Fruit fly (Drosophila melanogaster) whole organism, embryonic: Measurements from ENCODE around the gene Rab3-GEF.

Experiments used
- ATbp ChIP-seq: fragments of 200-800 bp; sonication (Bioruptor generic); optimal IDR thresholded peaks from 2 replicates; lab custom pipeline; 2017; ENCODE audit warnings: missing biosample characterization, mild to moderate bottlenecking, missing genetic modification characterization, missing genetic modification reagents
- CG10274 ChIP-seq: fragments of 200-800 bp; sonication (Bioruptor generic); optimal IDR thresholded peaks from 3 replicates; lab custom pipeline; 2017; ENCODE audit warnings: missing biosample characterization, mild to moderate bottlenecking, missing genetic modification characterization
- CG10654 ChIP-seq: fragments of 200-800 bp; sonication (Bioruptor generic); optimal IDR thresholded peaks from 2 replicates; lab custom pipeline; 2016; ENCODE audit warnings: missing biosample characterization, missing genetic modification characterization
- CG11398 ChIP-seq: fragments of 200-800 bp; sonication (Bioruptor generic); optimal IDR thresholded peaks from 2 replicates; lab custom pipeline; 2016; ENCODE audit warnings: missing biosample characterization, missing genetic modification characterization
- CG11695 ChIP-seq: fragments of 200-800 bp; sonication (Bioruptor generic); IDR thresholded peaks from 3 replicates; pipeline ENCODE4 v1.3.6; 2022; ENCODE audit warnings: missing biosample characterization, missing genetic modification characterization
- CG13894 ChIP-seq: fragments of 200-800 bp; sonication (Bioruptor generic); optimal IDR thresholded peaks from 3 replicates; lab custom pipeline; 2018; ENCODE audit warnings: missing biosample characterization, mild to moderate bottlenecking, missing genetic modification characterization, moderate library complexity
- CG14050 ChIP-seq: fragments of 200-800 bp; sonication (Bioruptor generic); IDR thresholded peaks from 3 replicates; pipeline ENCODE4 v1.3.6; 2022; ENCODE audit warnings: missing biosample characterization, missing genetic modification characterization
- CG14441 ChIP-seq: fragments of 200-800 bp; sonication (Bioruptor generic); IDR thresholded peaks from 2 replicates; pipeline ENCODE4 v1.3.6; 2022; ENCODE audit warnings: missing biosample characterization, missing genetic modification characterization
- CG14860 ChIP-seq: fragments of 200-800 bp; sonication (Bioruptor generic); IDR thresholded peaks from 3 replicates; pipeline ENCODE4 v1.3.6; 2022; ENCODE audit warnings: missing biosample characterization, missing genetic modification characterization; ENCODE audit not compliant: partially characterized antibody
- CG15073 ChIP-seq: fragments of 200-800 bp; sonication (Bioruptor generic); optimal IDR thresholded peaks from 2 replicates; lab custom pipeline; 2016; ENCODE audit warnings: missing biosample characterization, missing genetic modification characterization
- CG16779 ChIP-seq: fragments of 200-800 bp; sonication (Bioruptor generic); IDR thresholded peaks from 2 replicates; pipeline ENCODE4 v1.3.6; 2022; ENCODE audit warnings: missing biosample characterization, missing genetic modification characterization
- CG2875 ChIP-seq: fragments of 200-800 bp; sonication (Bioruptor generic); optimal IDR thresholded peaks from 2 replicates; lab custom pipeline; 2017; ENCODE audit warnings: missing biosample characterization, mild to moderate bottlenecking, missing genetic modification characterization, missing genetic modification reagents
- CG42726 ChIP-seq: fragments of 200-800 bp; sonication (Bioruptor generic); IDR thresholded peaks from 2 replicates; pipeline ENCODE4 v1.3.6; 2022; ENCODE audit warnings: missing biosample characterization, missing genetic modification characterization; ENCODE audit not compliant: partially characterized antibody
- CG4282 ChIP-seq: fragments of 200-800 bp; sonication (Bioruptor generic); optimal IDR thresholded peaks from 2 replicates; lab custom pipeline; 2016; ENCODE audit warnings: missing biosample characterization, missing genetic modification characterization
- CG4617 ChIP-seq: fragments of 200-800 bp; sonication (Bioruptor generic); optimal IDR thresholded peaks from 3 replicates; lab custom pipeline; 2016; ENCODE audit warnings: missing biosample characterization, missing genetic modification characterization, borderline replicate concordance
- CG6175 ChIP-seq: fragments of 200-800 bp; sonication (Bioruptor generic); IDR thresholded peaks from 3 replicates; pipeline ENCODE4 v1.3.6; 2022; ENCODE audit warnings: missing biosample characterization, missing genetic modification characterization
- CG6689 ChIP-seq: fragments of 200-800 bp; sonication (Bioruptor generic); IDR thresholded peaks from 2 replicates; pipeline ENCODE4 v1.3.6; 2022; ENCODE audit warnings: missing biosample characterization, missing genetic modification characterization
- CG7786 ChIP-seq: fragments of 200-800 bp; sonication (Bioruptor generic); optimal IDR thresholded peaks from 2 replicates; lab custom pipeline; 2016; ENCODE audit warnings: missing biosample characterization, missing genetic modification characterization
- CG8089 ChIP-seq: fragments of 200-800 bp; sonication (Bioruptor generic); optimal IDR thresholded peaks from 3 replicates; lab custom pipeline; 2016; ENCODE audit warnings: missing biosample characterization, missing genetic modification characterization
- CG8359 ChIP-seq: fragments of 200-800 bp; sonication (Bioruptor generic); optimal IDR thresholded peaks from 2 replicates; lab custom pipeline; 2017; ENCODE audit warnings: missing biosample characterization, mild to moderate bottlenecking, missing genetic modification characterization, borderline replicate concordance
- CG8388 ChIP-seq: fragments of 200-800 bp; sonication (Bioruptor generic); optimal IDR thresholded peaks from 2 replicates; lab custom pipeline; 2019; ENCODE audit warnings: missing biosample characterization, mild to moderate bottlenecking, missing genetic modification characterization, moderate library complexity
- CG8944 ChIP-seq: fragments of 200-800 bp; sonication (Bioruptor generic); optimal IDR thresholded peaks from 3 replicates; lab custom pipeline; 2016; ENCODE audit warnings: missing biosample characterization, missing genetic modification characterization
- CG9727 ChIP-seq: fragments of 200-800 bp; sonication (Bioruptor generic); optimal IDR thresholded peaks from 3 replicates; lab custom pipeline; 2017; ENCODE audit warnings: missing biosample characterization, mild to moderate bottlenecking, missing genetic modification characterization
- Dad ChIP-seq: fragments of 200-800 bp; sonication (Bioruptor generic); optimal IDR thresholded peaks from 3 replicates; lab custom pipeline; 2016; ENCODE audit warnings: missing biosample characterization, missing genetic modification characterization
- Dip3 ChIP-seq: fragments of 200-800 bp; sonication (Bioruptor generic); optimal IDR thresholded peaks from 3 replicates; lab custom pipeline; 2016; ENCODE audit warnings: missing biosample characterization, missing genetic modification characterization
- Doc3 ChIP-seq: fragments of 200-800 bp; sonication (Bioruptor generic); IDR thresholded peaks from 3 replicates; pipeline ENCODE4 v1.3.6; 2022; ENCODE audit warnings: missing biosample characterization, missing genetic modification characterization; ENCODE audit not compliant: partially characterized antibody
- Dp ChIP-seq: fragments of 200-800 bp; sonication (Bioruptor generic); optimal IDR thresholded peaks from 2 replicates; lab custom pipeline; 2018; ENCODE audit warnings: missing biosample characterization, mild to moderate bottlenecking, missing genetic modification characterization, moderate library complexity
- E2f1 ChIP-seq: fragments of 200-800 bp; sonication (Bioruptor generic); IDR thresholded peaks from 2 replicates; pipeline ENCODE4 v1.3.6; 2022; ENCODE audit warnings: missing biosample characterization, missing genetic modification characterization
- Ets65A ChIP-seq: fragments of 200-800 bp; sonication (Bioruptor generic); peaks from one replicate; lab custom pipeline; 2016; ENCODE audit warnings: missing biosample characterization, missing genetic modification characterization
- Hr3 ChIP-seq: fragments of 200-800 bp; sonication (Bioruptor generic); optimal IDR thresholded peaks from 3 replicates; lab custom pipeline; 2016; ENCODE audit warnings: missing biosample characterization, missing genetic modification characterization
- Neu2 ChIP-seq: fragments of 200-800 bp; sonication (Bioruptor generic); optimal IDR thresholded peaks from 3 replicates; lab custom pipeline; 2016; ENCODE audit warnings: missing biosample characterization, missing genetic modification characterization, borderline replicate concordance
- Optix ChIP-seq: fragments of 200-800 bp; sonication (Bioruptor generic); IDR thresholded peaks from 3 replicates; pipeline ENCODE4 v1.3.6; 2022; ENCODE audit warnings: missing biosample characterization, missing genetic modification characterization
- PHDP ChIP-seq: fragments of 200-800 bp; sonication (Bioruptor generic); optimal IDR thresholded peaks from 3 replicates; lab custom pipeline; 2018; ENCODE audit warnings: missing biosample characterization, mild to moderate bottlenecking, missing genetic modification characterization, moderate library complexity
- Six4 ChIP-seq: fragments of 200-800 bp; sonication (Bioruptor generic); optimal IDR thresholded peaks from 2 replicates; lab custom pipeline; 2016; ENCODE audit warnings: missing biosample characterization, missing genetic modification characterization
- TFAM ChIP-seq: fragments of 200-800 bp; sonication (Bioruptor generic); optimal IDR thresholded peaks from 2 replicates; lab custom pipeline; 2017; ENCODE audit warnings: missing biosample characterization, missing genetic modification characterization, inconsistent platforms
- ci ChIP-seq: fragments of 200-800 bp; sonication (Bioruptor generic); IDR thresholded peaks from 3 replicates; pipeline ENCODE4 v1.3.6; 2022; ENCODE audit warnings: missing biosample characterization, missing genetic modification characterization
- crc ChIP-seq: fragments of 200-800 bp; sonication (Bioruptor generic); optimal IDR thresholded peaks from 2 replicates; lab custom pipeline; 2016; ENCODE audit warnings: missing biosample characterization, missing genetic modification characterization
- crp ChIP-seq, 2 experiments: fragments of 200-800 bp; sonication (Bioruptor generic); optimal IDR thresholded peaks; 2 replicates in 1 of 2; 3 replicates in 1 of 2; lab custom pipeline; 2017; ENCODE audit warnings: missing biosample characterization in 2 of 2, missing genetic modification characterization in 2 of 2, mild to moderate bottlenecking in 1 of 2, moderate library complexity in 1 of 2
- dmrt99B ChIP-seq: fragments of 200-800 bp; sonication (Bioruptor generic); optimal IDR thresholded peaks from 2 replicates; lab custom pipeline; 2018; ENCODE audit warnings: missing biosample characterization, mild to moderate bottlenecking, missing genetic modification characterization, moderate library complexity
- gem ChIP-seq: fragments of 200-800 bp; sonication (Bioruptor generic); optimal IDR thresholded peaks from 2 replicates; lab custom pipeline; 2019; ENCODE audit warnings: missing biosample characterization, mild to moderate bottlenecking, missing genetic modification characterization, moderate library complexity
- jumu ChIP-seq: fragments of 200-800 bp; sonication (Bioruptor generic); optimal IDR thresholded peaks from 3 replicates; lab custom pipeline; 2016; ENCODE audit warnings: missing biosample characterization, missing genetic modification characterization
- kah ChIP-seq: fragments of 200-800 bp; sonication (Bioruptor generic); optimal IDR thresholded peaks from 2 replicates; lab custom pipeline; 2018; ENCODE audit warnings: missing biosample characterization, mild to moderate bottlenecking, missing genetic modification characterization
- nom ChIP-seq: fragments of 200-800 bp; sonication (Bioruptor generic); optimal IDR thresholded peaks from 2 replicates; lab custom pipeline; 2017; ENCODE audit warnings: missing biosample characterization, missing genetic modification characterization, mild to moderate bottlenecking, moderate library complexity, missing genetic modification reagents
- org-1 ChIP-seq: fragments of 200-800 bp; sonication (Bioruptor generic); optimal IDR thresholded peaks from 2 replicates; lab custom pipeline; 2017; ENCODE audit warnings: missing biosample characterization, missing genetic modification characterization
- pan ChIP-seq, 4 experiments: fragments of >200 bp in 3 of 4; fragments of 200-800 bp in 1 of 4; sonication (Bioruptor generic) in 1 of 4; optimal IDR thresholded peaks in 3 of 4; IDR thresholded peaks in 1 of 4; 2 replicates each; pipeline versions ENCODE4 v1.3.6 to Lab custom; 2017 to 2022; ENCODE audit warnings: missing biosample characterization in 2 of 4, missing genetic modification characterization in 2 of 4, mixed read lengths in 1 of 4
- peb ChIP-seq: fragments of 200-800 bp; sonication (Bioruptor generic); IDR thresholded peaks from 2 replicates; pipeline ENCODE4 v1.3.6; 2022; ENCODE audit warnings: missing biosample characterization, missing genetic modification characterization
- slp2 ChIP-seq: fragments of 200-800 bp; sonication (Bioruptor generic); optimal IDR thresholded peaks from 2 replicates; lab custom pipeline; 2016; ENCODE audit warnings: missing biosample characterization, missing genetic modification characterization
- tll ChIP-seq, 2 experiments: fragments of 200-800 bp in 1 of 2; fragments of >200 bp in 1 of 2; sonication (Bioruptor generic) in 1 of 2; optimal IDR thresholded peaks; 2 replicates each; lab custom pipeline; 2017 to 2019; ENCODE audit warnings: missing biosample characterization in 2 of 2, missing genetic modification characterization in 2 of 2, mild to moderate bottlenecking in 1 of 2, moderate library complexity in 1 of 2
- tx ChIP-seq: fragments of 200-800 bp; sonication (Bioruptor generic); optimal IDR thresholded peaks from 2 replicates; lab custom pipeline; 2016; ENCODE audit warnings: missing biosample characterization, missing genetic modification characterization
- vvl ChIP-seq: fragments of 200-800 bp; sonication (Bioruptor generic); IDR thresholded peaks from 2 replicates; pipeline ENCODE4 v1.3.6; 2022; ENCODE audit warnings: missing biosample characterization, missing genetic modification characterization

The Rab3-GEF gene

DNA sequence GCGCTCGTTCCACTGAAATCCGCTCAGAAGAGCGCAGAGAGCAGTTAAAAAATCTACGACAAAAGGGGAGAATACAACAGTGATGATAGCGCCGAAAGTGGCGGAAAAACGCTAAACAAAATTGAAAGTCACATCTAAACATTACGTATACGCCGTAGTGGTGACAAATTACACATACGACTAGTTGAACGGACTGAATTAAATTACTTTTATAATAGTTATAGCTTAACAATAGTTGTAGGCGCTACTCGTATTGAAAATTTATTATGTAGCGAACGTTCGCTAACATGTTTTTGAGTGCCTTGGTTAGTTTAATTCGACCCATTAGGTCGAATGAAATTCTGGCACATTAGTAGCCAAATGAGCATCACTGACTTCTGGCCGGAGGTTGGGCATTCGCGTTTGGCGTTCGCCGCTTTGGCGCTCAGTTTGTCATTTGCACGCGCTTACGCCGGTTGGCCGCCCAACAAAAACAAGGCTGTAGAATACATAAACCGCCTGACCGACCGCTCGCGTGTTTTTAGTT is 45.7 kb upstream of the Rab3-GEF start, which contains the start of gene CG5541 (continued):
- TF ChIP-seq CG8944 (GFP tag; lab: Kevin White, UChicago) (no peak), Neu2 (GFP tag; lab: Kevin White, UChicago) (no peak), CG16779 (GFP tag; lab: Robert Waterston, UW) (no peak), CG8359 (GFP tag; lab: Kevin White, UChicago) (no peak), CG42726 (GFP tag; lab: Robert Waterston, UW) (no peak), CG9727 (peak; percentile 7), CG6689 (GFP tag; lab: Robert Waterston, UW) (no peak), Dip3 (GFP tag; lab: Kevin White, UChicago) (no peak), peb (GFP tag; lab: Robert Waterston, UW) (no peak), kah (GFP tag; lab: Kevin White, UChicago) (no peak), CG10274 (GFP tag; lab: Kevin White, UChicago) (no peak), crc (GFP tag; lab: Kevin White, UChicago) (no peak), CG14050 (GFP tag; lab: Robert Waterston, UW) (no peak), CG11695 (GFP tag; lab: Robert Waterston, UW) (0 out of 3 replicates have a peak, but pooled peaks have one; percentile 12), PHDP (tag; lab: Kevin White, UChicago) (no peak), pan (optimal IDR thresholded peaks at IDR 0.05; lab: Kevin White, UChicago) (no peak), pan (GFP tag; optimal IDR thresholded peaks at IDR 0.05 in 1 of 2, IDR thresholded peaks at IDR 0.05 in 1 of 2) (no peak), CG14860 (no peak), ATbp (no peak), ci (GFP tag; lab: Robert Waterston, UW) (no peak), jumu (GFP tag; lab: Kevin White, UChicago) (no peak), CG10654 (GFP tag; lab: Kevin White, UChicago) (no peak), nom (GFP tag; lab: Kevin White, UChicago) (no peak), CG4282 (GFP tag; lab: Kevin White, UChicago) (no peak), E2f1 (GFP tag; lab: Robert Waterston, UW) (no peak), dmrt99B (tag; lab: Kevin White, UChicago) (no peak), gem (tag; lab: Kevin White, UChicago) (peak; percentile 17), CG15073 (GFP tag; lab: Kevin White, UChicago) (no peak), Hr3 (GFP tag; lab: Kevin White, UChicago) (no peak), CG8388 (no peak), vvl (GFP tag; lab: Robert Waterston, UW) (no peak), Dp (GFP tag; lab: Kevin White, UChicago) (no peak), Six4 (GFP tag; lab: Kevin White, UChicago) (no peak), slp2 (GFP tag; lab: Kevin White, UChicago) (no peak), crp (GFP tag; optimal IDR thresholded peaks at IDR 0.05; lab: Kevin White, UChicago) (no peak), CG8089 (GFP tag; lab: Kevin White, UChicago) (no peak), TFAM (no peak), Dad (GFP tag; lab: Kevin White, UChicago) (no peak), tll (GFP tag; optimal IDR thresholded peaks at IDR 0.05; lab: Kevin White, UChicago) (no peak), CG13894 (tag; lab: Kevin White, UChicago) (peak; percentile 32), org-1 (GFP tag; lab: Kevin White, UChicago) (no peak), Doc3 (GFP tag; lab: Robert Waterston, UW) (no peak), CG6175 (GFP tag; lab: Robert Waterston, UW) (no peak), CG14441 (GFP tag; lab: Robert Waterston, UW) (no peak), tx (GFP tag; lab: Kevin White, UChicago) (no peak), CG11398 (GFP tag; lab: Kevin White, UChicago) (no peak), CG4617 (GFP tag; lab: Kevin White, UChicago) (no peak), Ets65A (GFP tag; lab: Kevin White, UChicago) (peak; percentile 62), CG7786 (GFP tag; lab: Kevin White, UChicago) (no peak), CG2875 (GFP tag; lab: Kevin White, UChicago) (no peak), Optix (GFP tag; lab: Robert Waterston, UW) (no peak)
